Worm (Caenorhabditis elegans): ENCODE data around the gene ppm-1.G.

The ppm-1.G gene

DNA sequence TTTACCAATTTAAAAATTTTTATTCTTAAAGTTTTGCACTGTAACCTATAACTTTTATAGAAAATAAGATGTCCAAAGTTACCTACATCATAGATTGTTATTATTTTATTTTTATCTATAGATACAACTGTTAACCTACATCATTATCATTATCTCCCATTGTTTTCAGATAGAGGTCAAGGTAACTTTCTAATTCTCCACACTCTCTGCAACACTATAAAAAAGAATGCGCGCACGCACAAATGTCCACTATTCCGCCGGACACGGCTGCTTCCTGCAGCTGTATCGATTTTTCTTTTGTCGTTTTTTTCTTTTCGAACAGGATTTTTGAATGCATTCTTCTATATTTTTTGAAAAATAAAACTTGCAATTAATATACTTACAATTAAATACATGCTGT, 10.8 kb upstream of the ppm-1.G start:
- TF ChIP-seq nhr-85 (tag) (no peak), blmp-1 (tag; optimal IDR thresholded peaks at IDR 0.05) (peak; percentile 88), grh-1 (GFP tag; IDR thresholded peaks at IDR 0.05) (no peak), nhr-47 (tag; optimal IDR thresholded peaks at IDR 0.05) (no peak), elt-3 (tag; optimal IDR thresholded peaks at IDR 0.05) (peak in 2 of 6 experiments; percentile 2 to 15), nhr-12 (tag; optimal IDR thresholded peaks at IDR 0.05) (no peak), isw-1 (GFP tag; IDR thresholded peaks at IDR 0.05) (no peak), lin-39 (tag; optimal IDR thresholded peaks at IDR 0.05) (no peak), vab-15 (tag; optimal IDR thresholded peaks at IDR 0.05) (no peak)

DNA sequence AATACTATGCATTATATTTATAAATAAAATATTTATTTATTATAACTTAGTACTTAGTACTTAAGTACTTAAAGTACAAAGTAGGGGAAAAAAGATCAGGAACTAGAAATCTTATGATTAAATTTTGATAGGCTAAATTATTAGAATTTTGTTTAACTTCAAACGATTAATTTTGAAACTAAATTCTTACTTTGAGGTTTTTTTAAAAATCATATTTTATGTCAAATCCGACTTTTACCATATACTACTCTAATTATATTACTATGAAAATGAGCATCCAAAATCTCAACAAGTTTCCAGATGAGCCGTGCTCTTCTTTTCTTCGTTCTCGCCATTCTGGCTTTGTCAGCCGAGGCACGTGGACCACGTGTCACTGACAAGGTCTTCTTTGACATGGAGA, 10.4 kb upstream of the ppm-1.G start, which contains the start of gene cyn-6:
TSS of gene cyn-6 (plus strand) at position 301 of the 400 bp plus-strand sequence.
- TF ChIP-seq swsn-7 (tag; optimal IDR thresholded peaks at IDR 0.05) = no peak
- TF ChIP-seq fkh-4 (tag; optimal IDR thresholded peaks at IDR 0.05; ENCODE audit: borderline replicate concordance) = no peak
- TF ChIP-seq nhr-71 (tag; optimal IDR thresholded peaks at IDR 0.05) = no peak
- no peak for TF ChIP-seq zag-1 (tag; optimal IDR thresholded peaks at IDR 0.05)
- TF ChIP-seq rnt-1 (tag; optimal IDR thresholded peaks at IDR 0.05) = no peak
- no peak for TF ChIP-seq mef-2 (tag; optimal IDR thresholded peaks at IDR 0.05)
- no peak for TF ChIP-seq mab-9 (GFP tag; IDR thresholded peaks at IDR 0.05)

DNA sequence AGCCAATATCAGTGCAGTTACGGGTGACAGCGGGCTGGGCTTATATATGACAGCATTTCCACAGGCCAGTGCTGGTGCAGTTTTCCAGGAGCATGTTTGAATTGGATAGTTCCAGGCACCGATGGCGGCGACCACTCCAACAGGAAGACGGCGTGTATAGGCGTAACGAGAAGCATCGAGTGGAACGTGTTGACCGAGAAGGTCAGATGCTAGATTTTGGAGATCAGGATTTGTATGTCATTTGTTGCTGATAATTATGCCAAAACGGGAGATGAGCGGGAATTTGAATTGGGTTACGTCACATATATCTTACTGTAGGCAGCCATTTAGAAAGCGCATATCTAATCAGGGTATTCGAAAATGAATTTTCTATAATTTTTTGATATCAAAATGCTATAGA, 8.1 kb upstream of the ppm-1.G start:
- TF ChIP-seq blmp-1 (tag; optimal IDR thresholded peaks at IDR 0.05) (no peak), unc-86 (tag; optimal IDR thresholded peaks at IDR 0.05) (no peak), nhr-237 (tag; optimal IDR thresholded peaks at IDR 0.05) (no peak), efl-1 (optimal IDR thresholded peaks at IDR 0.05) (no peak), efl-1 (GFP tag; optimal IDR thresholded peaks at IDR 0.05 in 1 of 2) (peak in 1 of 2 experiments; percentile 82), Y116A8C.19 (tag; optimal IDR thresholded peaks at IDR 0.05; ENCODE audit: borderline replicate concordance) (no peak), ceh-8 (GFP tag; optimal IDR thresholded peaks at IDR 0.05) (no peak), C16A3.4 (tag; optimal IDR thresholded peaks at IDR 0.05) (no peak), nhr-85 (tag) (no peak)

DNA sequence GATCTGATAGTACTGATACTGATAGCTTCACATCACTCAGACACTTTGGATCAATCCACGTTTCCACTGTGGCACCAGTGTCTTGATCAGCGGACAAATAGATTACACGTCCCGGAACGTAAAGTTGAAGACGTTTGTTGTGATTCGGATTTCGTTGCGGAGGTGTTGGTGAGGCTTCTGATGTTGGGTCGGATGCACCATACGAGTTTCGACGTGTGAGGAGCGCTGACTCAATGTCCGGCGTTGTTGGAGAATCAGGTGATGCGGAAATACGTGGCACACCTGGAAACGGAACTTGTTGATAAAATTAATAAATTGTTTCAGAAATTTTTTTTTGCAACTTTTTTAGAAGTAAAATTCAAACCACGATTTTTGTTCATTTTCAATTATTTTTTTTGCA, 4.7 kb upstream of the ppm-1.G start, which contains the start of gene alh-11:
TSS of gene alh-11 (minus strand) at position 101 of the 400 bp plus-strand sequence.
- no peak for TF ChIP-seq nhr-11 (tag; optimal IDR thresholded peaks at IDR 0.05)

DNA sequence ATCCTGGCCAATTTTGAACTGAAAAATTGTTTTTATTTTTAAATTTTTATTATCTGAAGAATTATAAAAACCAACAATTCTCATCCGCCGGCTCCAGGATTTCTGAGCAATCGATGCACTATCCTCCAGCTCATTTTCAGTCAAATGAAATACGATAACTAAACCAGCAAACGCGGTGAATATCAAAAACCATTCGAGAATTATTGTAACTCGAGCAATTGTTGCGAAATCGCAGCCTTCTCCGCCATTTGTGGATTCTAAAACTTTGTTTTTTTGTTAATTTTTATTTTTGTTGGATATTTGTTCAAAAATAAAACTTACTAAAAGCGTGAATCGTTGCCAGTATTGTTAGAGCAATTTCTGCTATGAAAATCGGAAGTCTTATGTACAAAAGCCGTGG, 1.0 kb upstream of the ppm-1.G start:
- TF ChIP-seq efl-1 (optimal IDR thresholded peaks at IDR 0.05) (no peak), efl-1 (GFP tag; optimal IDR thresholded peaks at IDR 0.05 in 1 of 2) (peak in 1 of 2 experiments; percentile 78), zip-4 (GFP tag; optimal IDR thresholded peaks at IDR 0.05) (no peak)

DNA sequence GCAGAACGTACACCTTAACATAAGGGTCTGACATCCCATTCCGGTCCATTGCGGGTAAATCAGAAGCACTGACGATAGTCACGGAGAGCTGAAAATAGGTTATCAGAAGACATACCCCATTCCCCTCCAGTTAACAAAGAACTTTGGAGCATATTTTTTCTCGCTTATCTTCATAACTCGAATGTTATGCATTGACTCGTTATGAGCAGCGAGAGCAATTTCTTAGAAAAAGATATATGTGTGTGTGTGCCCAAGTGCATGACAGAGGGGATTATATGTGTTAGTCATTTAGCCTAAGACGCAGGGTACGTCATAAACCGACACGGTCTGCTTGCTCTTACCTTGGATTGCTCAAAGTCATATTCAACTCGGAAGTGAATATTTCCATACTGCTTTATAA, 6.1 kb downstream of the ppm-1.G start:
- TF ChIP-seq jun-1 (tag; optimal IDR thresholded peaks at IDR 0.05) = no peak
- TF ChIP-seq nhr-84 (tag; optimal IDR thresholded peaks at IDR 0.05) = no peak
- peak; percentile 30 for TF ChIP-seq egl-13 (tag; optimal IDR thresholded peaks at IDR 0.05)
- peak; percentile 18 for TF ChIP-seq fkh-10 (GFP tag; optimal IDR thresholded peaks at IDR 0.05)
- no peak for TF ChIP-seq mdl-1 (tag; optimal IDR thresholded peaks at IDR 0.05)
- no peak for TF ChIP-seq alr-1 (tag; optimal IDR thresholded peaks at IDR 0.05; ENCODE audit: borderline replicate concordance)
- TF ChIP-seq ceh-90 (tag; optimal IDR thresholded peaks at IDR 0.05) = no peak
- TF ChIP-seq elt-2 (tag; optimal IDR thresholded peaks at IDR 0.05) = no peak
- no peak for TF ChIP-seq egl-27 (tag; optimal IDR thresholded peaks at IDR 0.05)
- no peak for TF ChIP-seq nhr-11 (tag; optimal IDR thresholded peaks at IDR 0.05)
- peak; percentile 94 for TF ChIP-seq dsc-1 (tag; optimal IDR thresholded peaks at IDR 0.05)
- no peak for TF ChIP-seq hpl-2 (GFP tag; optimal IDR thresholded peaks at IDR 0.05)
- no peak for TF ChIP-seq grh-1 (GFP tag; IDR thresholded peaks at IDR 0.05)
- TF ChIP-seq blmp-1 (tag; optimal IDR thresholded peaks at IDR 0.05) = no peak
- no peak for TF ChIP-seq unc-30 (tag; optimal IDR thresholded peaks at IDR 0.05)
- TF ChIP-seq mab-9 (GFP tag; IDR thresholded peaks at IDR 0.05) = no peak
- TF ChIP-seq lin-35 (GFP tag; optimal IDR thresholded peaks at IDR 0.05) = no peak
- TF ChIP-seq fkh-8 (tag; optimal IDR thresholded peaks at IDR 0.05) = peak; percentile 84
- TF ChIP-seq vab-15 (tag; optimal IDR thresholded peaks at IDR 0.05) = no peak
- TF ChIP-seq ama-1 (optimal IDR thresholded peaks at IDR 0.05) = no peak
- no peak for TF ChIP-seq mep-1 (tag; optimal IDR thresholded peaks at IDR 0.05)
- no peak for TF ChIP-seq hlh-17 (GFP tag; optimal IDR thresholded peaks at IDR 0.05; ENCODE audit: borderline replicate concordance)
- no peak for TF ChIP-seq ztf-4 (tag; optimal IDR thresholded peaks at IDR 0.05)
- no peak for TF ChIP-seq ceh-88 (GFP tag; IDR thresholded peaks at IDR 0.05)
- TF ChIP-seq efl-1 (optimal IDR thresholded peaks at IDR 0.05) = no peak
- peak in 1 of 2 experiments; percentile 80 for TF ChIP-seq efl-1 (GFP tag; optimal IDR thresholded peaks at IDR 0.05 in 1 of 2)

All from whole organism, L1 larva.